Fruit fly (Drosophila melanogaster) Kc167 (cell line): ENCODE measurements around the gene CG1847.

ENCODE experiments used
- Myc ChIP-seq: fragments of >200 bp; optimal IDR thresholded peaks from 2 replicates; lab custom pipeline; 2017; ENCODE audit warnings: missing external identifiers
- h ChIP-seq: fragments of >200 bp; optimal IDR thresholded peaks from 3 replicates; lab custom pipeline; 2018; ENCODE audit warnings: missing external identifiers
- insv ChIP-seq: fragments of >200 bp; optimal IDR thresholded peaks from 3 replicates; lab custom pipeline; 2018; ENCODE audit warnings: missing external identifiers
- psq ChIP-seq: fragments of >200 bp; optimal IDR thresholded peaks from 2 replicates; lab custom pipeline; 2017; ENCODE audit warnings: missing external identifiers
- ttk ChIP-seq: sonication (Bioruptor generic); optimal IDR thresholded peaks from 2 replicates; lab custom pipeline; 2017; ENCODE audit warnings: missing external identifiers

dm6 chrX:11846049-11846718 lies 22.8 kb upstream of the CG1847 start, which contains the start of gene CG15740:
- TF ChIP-seq h (lab: Kevin White, UChicago) (no peak), Myc (lab: Kevin White, UChicago) (no peak), psq (lab: Kevin White, UChicago) (no peak), ttk (lab: Kevin White, UChicago) (no peak), insv (no peak)
